Fruit fly (Drosophila melanogaster) whole organism, wandering third instar larva: ENCODE measurements around the gene CG34164.

Experiments used
- Abd-B ChIP-seq: fragments of >200 bp; optimal IDR thresholded peaks from 2 replicates; lab custom pipeline; 2017; ENCODE audit warnings: missing biosample characterization, missing genetic modification characterization
- CG9705 ChIP-seq: fragments of 200-800 bp; sonication (Bioruptor generic); optimal IDR thresholded peaks from 2 replicates; lab custom pipeline; 2018; ENCODE audit warnings: missing biosample characterization, mild to moderate bottlenecking, missing genetic modification characterization
- Dfd ChIP-seq: fragments of >200 bp; optimal IDR thresholded peaks from 2 replicates; lab custom pipeline; 2017; ENCODE audit warnings: missing biosample characterization, missing genetic modification characterization
- Rel ChIP-seq, 2 experiments: fragments of 200-800 bp; sonication (Bioruptor generic) in 1 of 2; optimal IDR thresholded peaks; 2 replicates in 1 of 2; 3 replicates in 1 of 2; lab custom pipeline; 2016 to 2019; ENCODE audit warnings: mild to moderate bottlenecking in 2 of 2, missing biosample characterization in 2 of 2, missing genetic modification characterization in 2 of 2, moderate library complexity in 1 of 2
- br ChIP-seq: fragments of 200-800 bp; sonication (Bioruptor generic); optimal IDR thresholded peaks from 2 replicates; lab custom pipeline; 2016; ENCODE audit warnings: missing biosample characterization, missing genetic modification characterization
- dl ChIP-seq, 2 experiments: fragments of 175-275, 200-275 bp in 1 of 2; fragments of 200-275 bp in 1 of 2; sonication (Bioruptor generic); optimal IDR thresholded peaks; lab custom pipeline; 2018; ENCODE audit warnings: mild to moderate bottlenecking in 2 of 2, missing biosample characterization in 2 of 2, missing genetic modification characterization in 2 of 2, moderate library complexity in 2 of 2; ENCODE audit not compliant: partially characterized antibody in 2 of 2, insufficient read depth in 1 of 2
- foxo ChIP-seq, 2 experiments: fragments of 200-800 bp; sonication (Bioruptor generic); optimal IDR thresholded peaks; 2 replicates in 1 of 2; 3 replicates in 1 of 2; lab custom pipeline; 2016 to 2017; ENCODE audit warnings: missing biosample characterization in 2 of 2, missing genetic modification characterization in 2 of 2
- fru ChIP-seq: fragments of 200-800 bp; sonication (Bioruptor generic); optimal IDR thresholded peaks from 3 replicates; lab custom pipeline; 2016; ENCODE audit warnings: missing biosample characterization, mild to moderate bottlenecking, missing genetic modification characterization
- h ChIP-seq: fragments of 200-800 bp; sonication (Bioruptor generic); optimal IDR thresholded peaks from 3 replicates; lab custom pipeline; 2016; ENCODE audit warnings: missing biosample characterization, mild to moderate bottlenecking, missing genetic modification characterization
- jim ChIP-seq: fragments of 175-275, 200-325 bp; sonication (Bioruptor generic); optimal IDR thresholded peaks from 2 replicates; lab custom pipeline; 2016; ENCODE audit warnings: missing biosample characterization, mild to moderate bottlenecking, missing genetic modification characterization
- lola ChIP-seq: fragments of >200 bp; optimal IDR thresholded peaks from 2 replicates; lab custom pipeline; 2017; ENCODE audit warnings: missing biosample characterization, missing genetic modification characterization
- psq ChIP-seq: fragments of 200-800 bp; sonication (Bioruptor generic); optimal IDR thresholded peaks from 3 replicates; lab custom pipeline; 2017; ENCODE audit warnings: missing biosample characterization, mild to moderate bottlenecking, missing genetic modification characterization, moderate library complexity

DNA sequence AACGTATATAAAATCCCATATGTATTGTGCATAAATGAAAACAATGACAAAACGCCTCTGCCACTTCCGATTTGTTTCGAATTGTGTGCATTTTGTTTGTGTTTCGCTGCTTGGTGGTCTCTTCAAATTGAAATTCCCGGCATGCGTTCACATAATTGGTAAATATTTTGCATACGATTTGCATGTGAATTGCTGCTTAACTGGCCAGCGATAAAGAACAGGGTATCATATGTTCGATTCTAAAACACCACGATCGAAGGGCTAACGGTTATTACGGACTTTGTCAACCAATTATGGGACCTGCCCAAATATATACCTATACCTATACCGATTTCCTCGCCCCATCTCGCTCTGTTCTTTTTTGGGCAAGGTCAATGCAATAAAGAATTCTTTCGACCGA lies 28.0 kb upstream of the CG34164 start:
- TF ChIP-seq foxo (GFP tag; optimal IDR thresholded peaks at IDR 0.05; lab: Kevin White, UChicago): no peak
- no peak for TF ChIP-seq br (GFP tag; lab: Kevin White, UChicago)
- TF ChIP-seq Rel (GFP tag; optimal IDR thresholded peaks at IDR 0.05; lab: Kevin White, UChicago): no peak
- no peak for TF ChIP-seq Rel (tag; optimal IDR thresholded peaks at IDR 0.05; lab: Kevin White, UChicago)
- no peak for TF ChIP-seq fru (GFP tag; lab: Kevin White, UChicago)
- no peak for TF ChIP-seq Dfd (GFP tag; lab: Kevin White, UChicago)
- no peak for TF ChIP-seq lola (GFP tag; lab: Kevin White, UChicago)
- TF ChIP-seq h: no peak
- TF ChIP-seq dl (GFP tag; optimal IDR thresholded peaks at IDR 0.05; lab: Kevin White, UChicago; ENCODE audit: insufficient read depth in 1 of 2, partially characterized antibody in 2 of 2): no peak
- TF ChIP-seq Abd-B (GFP tag; lab: Kevin White, UChicago): no peak
- TF ChIP-seq psq: no peak
- no peak for TF ChIP-seq jim
- no peak for TF ChIP-seq CG9705 (GFP tag; lab: Kevin White, UChicago)
